Worm (Caenorhabditis elegans) whole organism, midembryonic: ENCODE measurements around the gene rrc-1.

ENCODE experiments used
- T22C8.4 ChIP-seq: fragments of 200-800 bp; sonication (Bioruptor generic); IDR thresholded peaks from 2 replicates; pipeline ENCODE4 v1.3.6; 2022; ENCODE audit warnings: missing genetic modification characterization, missing compliant biosample characterization
- cog-1 ChIP-seq: sonication (generic microtip); optimal IDR thresholded peaks from 2 replicates; lab custom pipeline; 2016; ENCODE audit warnings: missing genetic modification characterization, missing compliant biosample characterization
- flt-1 ChIP-seq: fragments of 200-800 bp; sonication (Bioruptor generic); IDR thresholded peaks from 2 replicates; pipeline ENCODE4 v1.3.6; 2022; ENCODE audit warnings: missing genetic modification characterization, missing compliant biosample characterization
- klf-2 ChIP-seq: fragments of 200-800 bp; sonication (Bioruptor generic); conservative IDR thresholded peaks from 2 replicates; pipeline ENCODE4 v1.3.6; 2022; ENCODE audit warnings: missing genetic modification reagents, missing genetic modification characterization, missing compliant biosample characterization
- med-1 ChIP-seq: sonication (generic microtip); optimal IDR thresholded peaks from 2 replicates; lab custom pipeline; 2017; ENCODE audit warnings: missing genetic modification characterization, mild to moderate bottlenecking, missing compliant biosample characterization, antibody characterized with exemption, missing genetic modification reagents; ENCODE audit not compliant: insufficient read depth
- ref-1 ChIP-seq: fragments of 200-800 bp; sonication (Bioruptor generic); conservative IDR thresholded peaks from 2 replicates; pipeline ENCODE4 v1.3.6; 2022; ENCODE audit warnings: missing genetic modification reagents, missing genetic modification characterization, missing compliant biosample characterization
- tab-1 ChIP-seq: fragments of 200-800 bp; sonication (Bioruptor generic); IDR thresholded peaks from 2 replicates; pipeline ENCODE4 v1.3.6; 2022; ENCODE audit warnings: missing genetic modification characterization, missing compliant biosample characterization
- ztf-23 ChIP-seq: fragments of 200-800 bp; sonication (Bioruptor generic); IDR thresholded peaks from 2 replicates; pipeline ENCODE4 v1.3.6; 2022; ENCODE audit warnings: missing genetic modification reagents, missing genetic modification characterization, missing compliant biosample characterization
- ztf-29 ChIP-seq: fragments of 200-800 bp; sonication (Bioruptor generic); IDR thresholded peaks from 2 replicates; pipeline ENCODE4 v1.3.6; 2022; ENCODE audit warnings: missing genetic modification reagents, missing genetic modification characterization, missing compliant biosample characterization

The rrc-1 gene

DNA sequence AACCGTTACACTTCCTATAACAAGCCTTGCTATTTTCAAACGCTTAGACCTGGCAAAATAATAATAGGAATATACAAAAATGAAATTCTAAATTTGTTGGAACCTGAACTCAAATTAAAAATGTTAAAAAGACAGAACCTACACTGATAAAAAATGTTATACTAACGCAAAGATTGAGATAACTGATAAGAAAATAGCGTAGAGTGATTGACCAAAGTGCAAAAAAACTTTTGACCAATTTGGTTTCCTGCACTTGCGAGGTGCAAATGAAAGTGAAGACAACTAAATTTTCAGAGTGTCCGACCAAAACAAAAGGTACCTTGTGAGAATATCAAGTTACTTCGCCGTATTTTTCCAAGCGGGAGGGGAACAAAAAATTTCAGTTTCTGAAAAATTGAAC, 35.5 kb downstream of the rrc-1 start:
- no peak for TF ChIP-seq cog-1 (tag; lab: Kevin White, UChicago)
- no peak for TF ChIP-seq tab-1 (GFP tag; lab: Robert Waterston, UW)
- no peak for TF ChIP-seq med-1 (GFP tag; lab: Kevin White, UChicago)
- no peak for TF ChIP-seq klf-2 (GFP tag; lab: Robert Waterston, UW)
- no peak for TF ChIP-seq flt-1 (GFP tag; lab: Robert Waterston, UW)
- no peak for TF ChIP-seq ztf-23

DNA sequence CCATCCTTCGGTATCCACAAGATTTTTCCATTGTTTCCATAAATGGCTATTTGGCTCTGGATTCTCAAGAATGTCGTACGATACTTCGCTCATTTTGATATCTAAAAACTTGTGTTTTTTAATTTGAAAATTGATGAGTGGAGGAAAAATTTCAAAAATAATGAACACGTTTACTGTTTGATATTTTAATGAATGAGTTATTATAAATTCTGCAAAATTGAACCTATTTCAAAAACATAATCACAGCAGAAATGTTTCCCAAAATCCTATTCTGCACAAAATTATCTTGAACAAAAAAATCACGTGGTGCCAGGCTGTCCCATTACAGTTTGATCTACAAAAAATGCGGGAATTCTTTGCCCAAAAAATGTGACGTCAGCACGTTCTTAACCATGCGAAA, 36.9 kb downstream of the rrc-1 start, which contains the start of gene F36G3.2:
F36G3.2 (minus strand) TSS at position 101 of the 400 bp plus-strand sequence.
- TF ChIP-seq cog-1 (tag; lab: Kevin White, UChicago): no peak
- TF ChIP-seq med-1 (GFP tag; lab: Kevin White, UChicago): no peak
- no peak for TF ChIP-seq klf-2 (GFP tag; lab: Robert Waterston, UW)
- no peak for TF ChIP-seq ztf-29 (GFP tag; lab: Robert Waterston, UW)
- TF ChIP-seq T22C8.4 (GFP tag; lab: Robert Waterston, UW): no peak
- no peak for TF ChIP-seq ref-1 (GFP tag; lab: Robert Waterston, UW)
- no peak for TF ChIP-seq flt-1 (GFP tag; lab: Robert Waterston, UW)

DNA sequence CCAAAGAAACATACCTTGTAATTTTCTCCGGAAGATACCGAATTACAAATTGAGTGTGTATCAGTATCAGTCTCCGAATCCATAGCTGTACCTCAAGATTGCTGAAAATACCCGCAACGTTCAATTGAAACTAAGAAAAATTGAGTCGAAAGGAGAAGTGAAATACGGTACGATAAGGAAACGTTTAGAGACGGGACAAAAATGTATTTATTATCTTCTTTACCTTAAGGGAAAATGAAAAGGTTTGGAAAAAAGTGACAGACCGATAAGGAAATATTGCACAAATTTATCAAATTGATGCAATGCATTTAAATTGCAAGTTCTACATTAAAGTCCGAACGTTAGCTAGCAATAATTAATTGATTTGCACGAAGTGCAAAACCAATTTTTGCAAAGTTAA, 42.0 kb downstream of the rrc-1 start, which contains the start of gene F36G3.1:
F36G3.1 (minus strand) TSS at position 101 of the 400 bp plus-strand sequence.
- no peak for TF ChIP-seq T22C8.4 (GFP tag; lab: Robert Waterston, UW)
- no peak for TF ChIP-seq tab-1 (GFP tag; lab: Robert Waterston, UW)
- TF ChIP-seq klf-2 (GFP tag; lab: Robert Waterston, UW): no peak

DNA sequence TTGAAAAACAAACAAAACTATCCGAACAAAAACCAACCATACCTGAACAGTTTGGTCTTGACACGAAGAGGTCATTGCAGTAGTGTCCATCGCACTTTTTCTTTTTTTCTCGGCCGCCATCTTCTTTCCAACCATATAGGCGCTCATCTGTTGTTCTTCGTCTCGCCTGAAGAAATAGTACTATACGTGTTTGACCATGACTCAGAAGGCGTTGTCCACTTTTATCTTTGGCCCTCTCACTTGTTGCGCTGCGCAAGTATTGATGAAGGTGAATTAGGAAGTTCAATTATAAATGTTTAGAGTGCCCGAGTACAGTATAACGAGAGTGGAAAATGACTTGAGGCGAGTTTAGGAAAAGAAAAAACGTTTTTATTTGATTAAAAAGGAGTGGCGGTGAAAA, 45.2 kb downstream of the rrc-1 start:
- TF ChIP-seq ref-1 (GFP tag; lab: Robert Waterston, UW) (no peak), med-1 (GFP tag; lab: Kevin White, UChicago) (no peak)

DNA sequence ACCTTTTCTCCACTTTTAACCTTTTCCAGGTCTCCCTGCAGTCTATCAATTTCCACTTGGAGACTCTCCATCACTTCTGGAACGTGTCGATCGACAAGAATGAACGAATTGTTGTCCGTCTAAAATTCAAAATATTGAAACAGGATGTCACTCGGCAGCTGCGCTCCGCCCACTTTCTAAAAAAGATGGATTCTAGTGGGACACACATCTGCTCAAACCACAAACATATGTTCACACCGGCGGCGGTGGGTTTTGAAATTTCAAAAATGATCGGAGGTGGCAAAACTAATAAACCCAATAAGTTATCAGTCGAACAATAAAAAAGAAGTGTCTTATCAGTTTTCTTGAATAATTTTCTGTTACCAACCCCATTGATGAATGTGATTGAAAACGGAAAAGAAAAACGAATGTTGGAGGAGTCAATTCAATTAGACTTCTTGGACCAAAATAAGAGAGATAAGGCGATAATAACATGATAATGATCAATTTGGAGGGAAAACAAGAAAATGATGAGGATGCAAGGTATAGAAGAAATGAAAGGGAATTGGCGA, 48.6 kb downstream of the rrc-1 start:
- no peak for TF ChIP-seq klf-2 (GFP tag; lab: Robert Waterston, UW)
- TF ChIP-seq tab-1 (GFP tag; lab: Robert Waterston, UW): no peak
- no peak for TF ChIP-seq ztf-29 (GFP tag; lab: Robert Waterston, UW)
- no peak for TF ChIP-seq med-1 (GFP tag; lab: Kevin White, UChicago)
- TF ChIP-seq T22C8.4 (GFP tag; lab: Robert Waterston, UW): no peak
- no peak for TF ChIP-seq flt-1 (GFP tag; lab: Robert Waterston, UW)
- no peak for TF ChIP-seq ztf-23
- no peak for TF ChIP-seq ref-1 (GFP tag; lab: Robert Waterston, UW)
- TF ChIP-seq cog-1 (tag; lab: Kevin White, UChicago): no peak

DNA sequence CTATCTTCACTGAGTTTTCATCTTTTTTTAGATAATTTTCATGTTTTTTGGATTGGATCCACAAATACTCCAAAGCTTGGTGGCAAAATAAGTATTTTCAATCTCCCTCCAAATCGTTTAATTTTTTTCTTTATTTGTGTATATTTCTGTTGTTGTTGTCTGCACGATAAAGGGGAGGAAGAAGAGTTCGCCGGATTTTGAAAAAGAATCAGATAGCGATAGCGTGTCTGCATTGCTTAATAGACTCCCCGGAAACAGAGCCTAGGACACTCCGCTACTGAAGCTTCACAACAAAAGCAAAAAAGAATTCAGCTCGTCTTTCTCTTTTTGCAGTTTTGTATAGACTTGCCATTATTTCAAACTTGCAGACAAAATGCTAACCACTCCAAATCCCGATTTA, 53.6 kb downstream of the rrc-1 start, which contains the start of gene T09B9.5:
T09B9.5 (plus strand) TSS at position 301 of the 400 bp plus-strand sequence.
- no peak for TF ChIP-seq ref-1 (GFP tag; lab: Robert Waterston, UW)
- no peak for TF ChIP-seq T22C8.4 (GFP tag; lab: Robert Waterston, UW)
- TF ChIP-seq tab-1 (GFP tag; lab: Robert Waterston, UW): no peak
- TF ChIP-seq cog-1 (tag; lab: Kevin White, UChicago): no peak
- TF ChIP-seq flt-1 (GFP tag; lab: Robert Waterston, UW): no peak
- no peak for TF ChIP-seq ztf-23
- TF ChIP-seq klf-2 (GFP tag; lab: Robert Waterston, UW): no peak
- no peak for TF ChIP-seq med-1 (GFP tag; lab: Kevin White, UChicago)
- no peak for TF ChIP-seq ztf-29 (GFP tag; lab: Robert Waterston, UW)

DNA sequence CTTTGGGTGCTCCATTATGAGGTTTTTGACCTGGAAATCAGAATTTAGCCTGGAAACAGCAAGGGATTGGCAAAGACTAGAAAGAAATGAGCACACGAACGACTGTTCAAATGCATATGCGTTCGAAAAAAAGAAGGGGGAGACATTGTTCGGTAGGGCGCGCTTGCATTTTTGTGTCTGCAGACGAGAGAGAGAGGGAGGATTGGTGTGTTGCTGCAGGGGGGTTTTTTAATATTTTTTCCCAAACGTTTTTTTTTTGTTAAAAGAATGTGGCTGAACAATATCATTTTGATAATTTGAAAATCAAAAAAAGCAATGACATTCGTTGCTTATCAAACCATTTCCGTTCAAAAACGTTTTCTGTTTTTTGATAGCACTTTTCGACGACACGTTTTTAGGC, 56.8 kb downstream of the rrc-1 start, which contains the start of gene T09B9.4:
T09B9.4 (minus strand) TSS at position 30 of the 400 bp plus-strand sequence.
- no peak for TF ChIP-seq ztf-29 (GFP tag; lab: Robert Waterston, UW)
- no peak for TF ChIP-seq ref-1 (GFP tag; lab: Robert Waterston, UW)
- TF ChIP-seq cog-1 (tag; lab: Kevin White, UChicago): no peak
- no peak for TF ChIP-seq tab-1 (GFP tag; lab: Robert Waterston, UW)
- no peak for TF ChIP-seq flt-1 (GFP tag; lab: Robert Waterston, UW)
- no peak for TF ChIP-seq klf-2 (GFP tag; lab: Robert Waterston, UW)
- no peak for TF ChIP-seq T22C8.4 (GFP tag; lab: Robert Waterston, UW)
- no peak for TF ChIP-seq ztf-23
- TF ChIP-seq med-1 (GFP tag; lab: Kevin White, UChicago): no peak
